Worm (Caenorhabditis elegans) whole organism, L2 larva: ENCODE measurements around the gene sel-13.

Source experiments
- C34F6.9 ChIP-seq: fragments of 150-350 bp; optimal IDR thresholded peaks from 2 replicates; lab custom pipeline; 2014; ENCODE audit warnings: missing biosample characterization, missing genetic modification characterization
- F13H6.1 ChIP-seq: sonication (generic microtip); optimal IDR thresholded peaks from 2 replicates; lab custom pipeline; 2016; ENCODE audit warnings: missing genetic modification characterization, missing compliant biosample characterization
- R02D3.7 ChIP-seq: fragments of 150-350 bp; optimal IDR thresholded peaks from 2 replicates; lab custom pipeline; 2014; ENCODE audit warnings: missing biosample characterization, missing genetic modification characterization
- Y55F3AM.14 ChIP-seq: fragments of 200-800 bp; sonication (Bioruptor generic); optimal IDR thresholded peaks from 2 replicates; lab custom pipeline; 2018; ENCODE audit warnings: mild to moderate bottlenecking, missing genetic modification characterization, missing compliant biosample characterization
- ZK546.5 ChIP-seq: sonication (generic microtip); optimal IDR thresholded peaks from 2 replicates; lab custom pipeline; 2017; ENCODE audit warnings: missing biosample characterization, missing genetic modification characterization
- alr-1 ChIP-seq: fragments of 150-350 bp; optimal IDR thresholded peaks from 2 replicates; lab custom pipeline; 2014; ENCODE audit warnings: missing biosample characterization, missing genetic modification characterization
- aly-2 ChIP-seq: fragments of 150-350 bp; optimal IDR thresholded peaks from 2 replicates; lab custom pipeline; 2014; ENCODE audit warnings: missing biosample characterization, missing genetic modification characterization
- ceh-82 ChIP-seq: fragments of 150-350 bp; optimal IDR thresholded peaks from 2 replicates; lab custom pipeline; 2014; ENCODE audit warnings: missing biosample characterization, missing genetic modification characterization
- crh-2 ChIP-seq: sonication (generic microtip); optimal IDR thresholded peaks from 2 replicates; lab custom pipeline; 2017; ENCODE audit warnings: missing biosample characterization, missing genetic modification characterization
- egl-27 ChIP-seq: sonication (generic microtip); optimal IDR thresholded peaks from 3 replicates; lab custom pipeline; 2017; ENCODE audit warnings: missing biosample characterization, missing genetic modification reagents, missing genetic modification characterization
- elt-1 ChIP-seq: fragments of 150-350 bp; optimal IDR thresholded peaks from 2 replicates; lab custom pipeline; 2014; ENCODE audit warnings: missing biosample characterization, missing genetic modification characterization
- elt-3 ChIP-seq: sonication (generic microtip); optimal IDR thresholded peaks from 2 replicates; lab custom pipeline; 2017; ENCODE audit warnings: missing biosample characterization, missing genetic modification characterization
- fos-1 ChIP-seq: fragments of 150-350 bp; optimal IDR thresholded peaks from 2 replicates; lab custom pipeline; 2014; ENCODE audit warnings: missing biosample characterization, missing genetic modification characterization
- lin-11 ChIP-seq: fragments of 150-350 bp; sonication (generic microtip); optimal IDR thresholded peaks from 2 replicates; lab custom pipeline; 2014; ENCODE audit warnings: missing biosample characterization, missing genetic modification characterization, inconsistent platforms, mixed read lengths
- lin-13 ChIP-seq: fragments of 150-350 bp; optimal IDR thresholded peaks from 2 replicates; lab custom pipeline; 2014; ENCODE audit warnings: missing biosample characterization, missing genetic modification reagents, missing genetic modification characterization
- lin-39 ChIP-seq: fragments of 150-350 bp; optimal IDR thresholded peaks from 2 replicates; lab custom pipeline; 2014; ENCODE audit warnings: missing biosample characterization, missing genetic modification reagents, missing genetic modification characterization
- mab-5 ChIP-seq: fragments of 150-350 bp; optimal IDR thresholded peaks from 2 replicates; lab custom pipeline; 2014; ENCODE audit warnings: missing biosample characterization, missing genetic modification characterization
- mbf-1 ChIP-seq: sonication (generic microtip); optimal IDR thresholded peaks from 2 replicates; lab custom pipeline; 2017; ENCODE audit warnings: missing biosample characterization, missing genetic modification characterization
- mdl-1 ChIP-seq, 2 experiments: fragments of 150-350 bp in 1 of 2; sonication (generic microtip) in 1 of 2; optimal IDR thresholded peaks; 2 replicates each; lab custom pipeline; 2017; ENCODE audit warnings: missing biosample characterization in 2 of 2, missing genetic modification characterization in 2 of 2
- nhr-10 ChIP-seq: sonication (generic microtip); optimal IDR thresholded peaks from 2 replicates; lab custom pipeline; 2017; ENCODE audit warnings: missing biosample characterization, missing genetic modification characterization
- nhr-129 ChIP-seq: fragments of 150-350 bp; optimal IDR thresholded peaks from 2 replicates; lab custom pipeline; 2014; ENCODE audit warnings: missing biosample characterization, missing genetic modification characterization
- nhr-21 ChIP-seq: fragments of 150-350 bp; optimal IDR thresholded peaks from 2 replicates; lab custom pipeline; 2014; ENCODE audit warnings: missing biosample characterization, missing genetic modification characterization
- nhr-23 ChIP-seq: fragments of 150-350 bp; optimal IDR thresholded peaks from 2 replicates; lab custom pipeline; 2014; ENCODE audit warnings: missing biosample characterization, missing genetic modification reagents, missing genetic modification characterization
- nhr-237 ChIP-seq: fragments of 150-350 bp; optimal IDR thresholded peaks from 2 replicates; lab custom pipeline; 2014; ENCODE audit warnings: missing biosample characterization, missing genetic modification characterization
- nhr-25 ChIP-seq: fragments of 150-350 bp; sonication (generic microtip); optimal IDR thresholded peaks from 3 replicates; lab custom pipeline; 2014; ENCODE audit warnings: missing biosample characterization, missing genetic modification characterization
- nhr-6 ChIP-seq: fragments of 150-350 bp; optimal IDR thresholded peaks from 2 replicates; lab custom pipeline; 2014; ENCODE audit warnings: missing biosample characterization, missing genetic modification characterization
- nhr-77 ChIP-seq: fragments of 150-350 bp; optimal IDR thresholded peaks from 2 replicates; lab custom pipeline; 2014; ENCODE audit warnings: missing biosample characterization, missing genetic modification characterization
- peb-1 ChIP-seq: fragments of 150-350 bp; optimal IDR thresholded peaks from 2 replicates; lab custom pipeline; 2014; ENCODE audit warnings: missing biosample characterization, missing genetic modification characterization
- sem-4 ChIP-seq: fragments of 150-350 bp; optimal IDR thresholded peaks from 2 replicates; lab custom pipeline; 2014; ENCODE audit warnings: missing biosample characterization, missing genetic modification reagents, missing genetic modification characterization
- skn-1 ChIP-seq: sonication (generic microtip); optimal IDR thresholded peaks from 2 replicates; lab custom pipeline; 2017; ENCODE audit warnings: missing biosample characterization, missing genetic modification characterization
- sma-3 ChIP-seq: sonication (generic microtip); optimal IDR thresholded peaks from 2 replicates; lab custom pipeline; 2016; ENCODE audit warnings: missing genetic modification reagents, missing genetic modification characterization, missing compliant biosample characterization
- sma-9 ChIP-seq, 2 experiments: fragments of 150-350 bp in 1 of 2; sonication (generic microtip) in 1 of 2; optimal IDR thresholded peaks; 2 replicates each; lab custom pipeline; 2014 to 2016; ENCODE audit warnings: missing genetic modification characterization in 2 of 2, mild to moderate bottlenecking in 1 of 2, missing biosample characterization in 1 of 2, missing compliant biosample characterization in 1 of 2, missing genetic modification reagents in 1 of 2, moderate library complexity in 1 of 2
- snpc-4 ChIP-seq: fragments of 150-350 bp; optimal IDR thresholded peaks from 2 replicates; lab custom pipeline; 2014; ENCODE audit warnings: missing biosample characterization, missing genetic modification characterization
- unc-39 ChIP-seq: fragments of 150-350 bp; optimal IDR thresholded peaks from 2 replicates; lab custom pipeline; 2014; ENCODE audit warnings: missing biosample characterization, missing genetic modification characterization
- unc-55 ChIP-seq: fragments of 150-350 bp; sonication (generic microtip); optimal IDR thresholded peaks from 3 replicates; lab custom pipeline; 2014; ENCODE audit warnings: missing biosample characterization, missing genetic modification reagents, missing genetic modification characterization
- unc-62 ChIP-seq: fragments of 150-350 bp; optimal IDR thresholded peaks from 2 replicates; lab custom pipeline; 2014; ENCODE audit warnings: missing biosample characterization, missing genetic modification reagents, missing genetic modification characterization
- ztf-11 ChIP-seq: sonication (generic microtip); optimal IDR thresholded peaks from 2 replicates; lab custom pipeline; 2017; ENCODE audit warnings: missing biosample characterization, missing genetic modification characterization
- ztf-4 ChIP-seq: fragments of 150-350 bp; optimal IDR thresholded peaks from 2 replicates; lab custom pipeline; 2014; ENCODE audit warnings: missing biosample characterization, missing genetic modification characterization

The sel-13 gene

DNA sequence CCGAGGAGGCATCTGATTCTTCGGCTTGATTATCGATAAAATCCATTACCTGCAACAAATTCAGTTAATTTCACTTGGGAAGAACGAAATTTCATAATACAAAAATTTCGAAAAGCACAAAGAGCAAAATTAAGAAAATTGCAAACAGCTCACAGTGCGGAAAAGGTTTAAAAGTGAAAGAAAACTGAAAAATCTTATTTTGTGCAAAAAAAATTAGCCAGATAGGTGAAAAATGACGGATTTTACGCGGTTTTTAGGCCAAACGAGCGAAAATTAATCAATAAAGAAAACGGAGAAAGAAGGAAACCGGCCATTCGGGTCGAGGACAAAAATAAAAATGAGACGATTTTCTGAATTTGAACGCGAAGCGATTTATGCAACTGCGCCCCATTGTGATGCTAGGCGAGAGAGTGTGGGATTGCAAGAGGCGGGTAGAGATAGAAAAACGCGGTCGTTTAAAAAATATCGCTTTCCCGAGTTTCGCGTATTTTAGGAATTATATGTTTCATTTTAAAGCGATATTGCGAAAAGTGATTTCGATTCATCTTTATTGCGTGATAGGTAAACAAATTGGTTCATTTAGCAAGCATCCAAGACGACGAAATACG lies 20.7 kb upstream of the sel-13 start, which contains the start of gene emb-5 (continued):
- TF ChIP-seq C34F6.9 (tag; lab: Kevin White, UChicago) (peak; percentile 62), nhr-23 (tag; lab: Kevin White, UChicago) (no peak), nhr-6 (tag; lab: Kevin White, UChicago) (no peak), ztf-11 (no peak), snpc-4 (tag; lab: Kevin White, UChicago) (no peak), mab-5 (peak; percentile 75), nhr-21 (peak; percentile 6), unc-62 (GFP tag; lab: Kevin White, UChicago) (no peak), mdl-1 (tag; optimal IDR thresholded peaks at IDR 0.05; lab: Kevin White, UChicago) (no peak), lin-11 (tag; lab: Kevin White, UChicago) (peak; percentile 32), unc-39 (no peak), nhr-25 (tag; lab: Kevin White, UChicago) (no peak), ZK546.5 (tag; lab: Kevin White, UChicago) (no peak), ceh-82 (tag; lab: Kevin White, UChicago) (no peak), aly-2 (tag; lab: Kevin White, UChicago) (no peak), crh-2 (tag; lab: Kevin White, UChicago) (peak; percentile 65), fos-1 (tag; lab: Kevin White, UChicago) (peak; percentile 1), unc-55 (peak; percentile 83), alr-1 (tag; lab: Kevin White, UChicago) (no peak)

- TF ChIP-seq nhr-237 (tag; lab: Kevin White, UChicago) (no peak), sma-9 (GFP tag; optimal IDR thresholded peaks at IDR 0.05; lab: Kevin White, UChicago) (no peak), sma-9 (tag; optimal IDR thresholded peaks at IDR 0.05; lab: Kevin White, UChicago) (no peak), elt-1 (no peak), lin-13 (GFP tag; lab: Kevin White, UChicago) (no peak), peb-1 (tag; lab: Kevin White, UChicago) (no peak), unc-55 (no peak), unc-39 (no peak), ZK546.5 (tag; lab: Kevin White, UChicago) (no peak), mdl-1 (tag; optimal IDR thresholded peaks at IDR 0.05; lab: Kevin White, UChicago) (no peak), nhr-25 (tag; lab: Kevin White, UChicago) (no peak)
These were observed 15.1 kb upstream of the sel-13 start, which contains the start of gene him-18 for ce11 chrIII:4715088-4715487. Gene him-18, minus strand, starts transcription at chrIII:4715188.

DNA sequence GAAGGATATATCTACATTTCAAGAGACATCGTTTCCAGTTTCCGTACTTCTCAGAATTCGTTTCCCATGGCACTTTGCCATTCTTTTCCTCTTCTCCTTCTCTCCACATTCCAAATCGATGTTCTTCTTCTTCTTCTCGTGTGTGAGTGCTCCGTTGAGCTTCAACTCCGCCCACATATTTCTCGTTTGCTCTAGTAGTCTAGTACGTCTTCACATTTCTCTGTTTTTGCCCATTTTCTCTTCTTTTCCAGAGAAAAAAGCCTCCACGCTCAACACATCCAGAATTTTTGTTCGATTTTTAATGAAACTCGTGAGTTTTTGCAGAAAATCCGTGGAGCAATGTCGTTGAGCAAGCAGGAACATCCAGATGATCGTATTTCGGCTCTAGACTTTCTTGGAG lies 8.9 kb upstream of the sel-13 start, which contains the start of gene T04A8.18:
Gene T04A8.18, plus strand, starts transcription at position 301 of the 400 bp plus-strand sequence.
- peak; percentile 4 for TF ChIP-seq unc-55
- TF ChIP-seq mab-5: no peak
- TF ChIP-seq, all 48 proteins: peak for 1

- TF ChIP-seq C34F6.9 (tag; lab: Kevin White, UChicago): no peak
- no peak for TF ChIP-seq Y55F3AM.14 (GFP tag; lab: Kevin White, UChicago)
- no peak for TF ChIP-seq lin-39 (tag; lab: Kevin White, UChicago)
- TF ChIP-seq sma-9 (GFP tag; optimal IDR thresholded peaks at IDR 0.05; lab: Kevin White, UChicago): no peak
- TF ChIP-seq sma-9 (tag; optimal IDR thresholded peaks at IDR 0.05; lab: Kevin White, UChicago): no peak
- TF ChIP-seq ZK546.5 (tag; lab: Kevin White, UChicago): no peak
- TF ChIP-seq nhr-25 (tag; lab: Kevin White, UChicago): no peak
- TF ChIP-seq crh-2 (tag; lab: Kevin White, UChicago): no peak
- no peak for TF ChIP-seq alr-1 (tag; lab: Kevin White, UChicago)
- TF ChIP-seq nhr-77 (tag; lab: Kevin White, UChicago): no peak
- TF ChIP-seq fos-1 (tag; lab: Kevin White, UChicago): no peak
- no peak for TF ChIP-seq R02D3.7 (tag; lab: Kevin White, UChicago)
- no peak for TF ChIP-seq elt-3 (tag; lab: Kevin White, UChicago)
- no peak for TF ChIP-seq elt-1
- no peak for TF ChIP-seq nhr-129
- no peak for TF ChIP-seq ztf-4 (tag; lab: Kevin White, UChicago)
- no peak for TF ChIP-seq peb-1 (tag; lab: Kevin White, UChicago)
- TF ChIP-seq unc-62 (GFP tag; lab: Kevin White, UChicago): no peak
These were observed 6.7 kb upstream of the sel-13 start, which contains the start of gene T04A8.13 for ce11 chrIII:4706678-4707077. Gene T04A8.13, plus strand, starts transcription at chrIII:4706978.

- no peak for TF ChIP-seq mbf-1 (tag; lab: Kevin White, UChicago)
- TF ChIP-seq elt-1: no peak
- TF ChIP-seq sem-4 (tag; lab: Kevin White, UChicago): no peak
- no peak for TF ChIP-seq egl-27
- no peak for TF ChIP-seq fos-1 (tag; lab: Kevin White, UChicago)
- TF ChIP-seq sma-3 (GFP tag; lab: Kevin White, UChicago): no peak
- no peak for TF ChIP-seq ZK546.5 (tag; lab: Kevin White, UChicago)
- TF ChIP-seq sma-9 (GFP tag; optimal IDR thresholded peaks at IDR 0.05; lab: Kevin White, UChicago): no peak
- TF ChIP-seq sma-9 (tag; optimal IDR thresholded peaks at IDR 0.05; lab: Kevin White, UChicago): no peak
- no peak for TF ChIP-seq F13H6.1
- TF ChIP-seq ztf-4 (tag; lab: Kevin White, UChicago): no peak
- no peak for TF ChIP-seq unc-55
- TF ChIP-seq lin-13 (GFP tag; lab: Kevin White, UChicago): no peak
- TF ChIP-seq skn-1: no peak
- TF ChIP-seq crh-2 (tag; lab: Kevin White, UChicago): no peak
- TF ChIP-seq nhr-10 (tag; lab: Kevin White, UChicago): no peak
- TF ChIP-seq nhr-23 (tag; lab: Kevin White, UChicago): no peak
- no peak for TF ChIP-seq elt-3 (tag; lab: Kevin White, UChicago)
- no peak for TF ChIP-seq snpc-4 (tag; lab: Kevin White, UChicago)
- no peak for TF ChIP-seq mab-5
- TF ChIP-seq nhr-77 (tag; lab: Kevin White, UChicago): no peak
These were observed 5.2 kb upstream of the sel-13 start, which contains the start of gene pgap-2 for ce11 chrIII:4705207-4705606. Gene pgap-2, plus strand, starts transcription at chrIII:4705507.
